Fruit fly (Drosophila melanogaster) whole organism, wandering third instar larva: ENCODE data around the gene Spn75F.

ENCODE experiments used
- Abd-B ChIP-seq: fragments of >200 bp; optimal IDR thresholded peaks from 2 replicates; lab custom pipeline; 2017; ENCODE audit warnings: missing biosample characterization, missing genetic modification characterization
- CG32264 ChIP-seq: fragments of 200-800 bp; sonication (Bioruptor generic); optimal IDR thresholded peaks from 2 replicates; lab custom pipeline; 2016; ENCODE audit warnings: missing biosample characterization, missing genetic modification characterization
- CG9705 ChIP-seq: fragments of 200-800 bp; sonication (Bioruptor generic); optimal IDR thresholded peaks from 2 replicates; lab custom pipeline; 2018; ENCODE audit warnings: missing biosample characterization, mild to moderate bottlenecking, missing genetic modification characterization
- CrebA ChIP-seq: fragments of 200-800 bp; sonication (Bioruptor generic); optimal IDR thresholded peaks from 2 replicates; lab custom pipeline; 2016; ENCODE audit warnings: missing biosample characterization, mild to moderate bottlenecking, missing genetic modification characterization, borderline replicate concordance
- Dfd ChIP-seq: fragments of >200 bp; optimal IDR thresholded peaks from 2 replicates; lab custom pipeline; 2017; ENCODE audit warnings: missing biosample characterization, missing genetic modification characterization
- Dif ChIP-seq: fragments of 200-275, 200-300 bp; sonication (Bioruptor generic); optimal IDR thresholded peaks from 2 replicates; lab custom pipeline; 2018; ENCODE audit warnings: missing biosample characterization, missing genetic modification characterization; ENCODE audit not compliant: partially characterized antibody
- GATAd ChIP-seq: sonication (Bioruptor generic); optimal IDR thresholded peaks from 2 replicates; lab custom pipeline; 2016; ENCODE audit warnings: missing biosample characterization, missing genetic modification characterization
- HLH106 ChIP-seq: fragments of 200-800 bp; optimal IDR thresholded peaks from 3 replicates; lab custom pipeline; 2019; ENCODE audit warnings: missing biosample characterization, mild to moderate bottlenecking, missing genetic modification characterization, moderate library complexity
- Hnf4 ChIP-seq: fragments of 200-800 bp; sonication (Bioruptor generic); optimal IDR thresholded peaks from 2 replicates; lab custom pipeline; 2016; ENCODE audit warnings: missing biosample characterization, mild to moderate bottlenecking, missing genetic modification characterization
- Hr78 ChIP-seq: fragments of >200 bp; optimal IDR thresholded peaks from 2 replicates; lab custom pipeline; 2017; ENCODE audit warnings: missing biosample characterization, missing genetic modification characterization
- Hr83 ChIP-seq: fragments of 200-300 bp; sonication (Bioruptor generic); optimal IDR thresholded peaks from 2 replicates; lab custom pipeline; 2016; ENCODE audit warnings: missing biosample characterization, mild to moderate bottlenecking, missing genetic modification characterization, moderate library complexity; ENCODE audit not compliant: poor library complexity, severe bottlenecking
- Jra ChIP-seq: sonication (Bioruptor generic); optimal IDR thresholded peaks from 2 replicates; lab custom pipeline; 2016; ENCODE audit warnings: missing biosample characterization, missing genetic modification characterization
- Mio ChIP-seq: sonication (Bioruptor generic); optimal IDR thresholded peaks from 2 replicates; lab custom pipeline; 2016; ENCODE audit warnings: missing biosample characterization, missing genetic modification characterization
- Myc ChIP-seq: fragments of >200 bp; optimal IDR thresholded peaks from 2 replicates; lab custom pipeline; 2017
- N ChIP-seq: fragments of >200 bp; optimal IDR thresholded peaks from 2 replicates; lab custom pipeline; 2018; ENCODE audit warnings: missing biosample characterization, missing external identifiers, missing genetic modification characterization
- OdsH ChIP-seq: fragments of 200-800 bp; sonication (Bioruptor generic); optimal IDR thresholded peaks from 2 replicates; lab custom pipeline; 2016; ENCODE audit warnings: missing biosample characterization, mild to moderate bottlenecking, missing genetic modification characterization
- Rel ChIP-seq, 2 experiments: fragments of 200-800 bp; sonication (Bioruptor generic) in 1 of 2; optimal IDR thresholded peaks; 2 replicates in 1 of 2; 3 replicates in 1 of 2; lab custom pipeline; 2016 to 2019; ENCODE audit warnings: mild to moderate bottlenecking in 2 of 2, missing biosample characterization in 2 of 2, missing genetic modification characterization in 2 of 2, moderate library complexity in 1 of 2
- Sp1 ChIP-seq: fragments of 200-800 bp; sonication (Bioruptor generic); optimal IDR thresholded peaks from 3 replicates; lab custom pipeline; 2019; ENCODE audit warnings: missing biosample characterization, mild to moderate bottlenecking, missing genetic modification characterization, moderate library complexity
- Vsx2 ChIP-seq: fragments of 200-300, 225-300 bp; sonication (Bioruptor generic); optimal IDR thresholded peaks from 2 replicates; lab custom pipeline; 2018; ENCODE audit warnings: missing biosample characterization, missing genetic modification characterization; ENCODE audit not compliant: partially characterized antibody
- br ChIP-seq: fragments of 200-800 bp; sonication (Bioruptor generic); optimal IDR thresholded peaks from 2 replicates; lab custom pipeline; 2016; ENCODE audit warnings: missing biosample characterization, missing genetic modification characterization
- brk ChIP-seq: fragments of 200-800 bp; sonication (Bioruptor generic); optimal IDR thresholded peaks from 2 replicates; lab custom pipeline; 2016; ENCODE audit warnings: missing biosample characterization, mild to moderate bottlenecking, missing genetic modification characterization
- dl ChIP-seq, 2 experiments: fragments of 175-275, 200-275 bp in 1 of 2; fragments of 200-275 bp in 1 of 2; sonication (Bioruptor generic); optimal IDR thresholded peaks; lab custom pipeline; 2018; ENCODE audit warnings: mild to moderate bottlenecking in 2 of 2, missing biosample characterization in 2 of 2, missing genetic modification characterization in 2 of 2, moderate library complexity in 2 of 2; ENCODE audit not compliant: partially characterized antibody in 2 of 2, insufficient read depth in 1 of 2
- dmrt93B ChIP-seq: fragments of 200-800 bp; sonication (Bioruptor generic); optimal IDR thresholded peaks from 2 replicates; lab custom pipeline; 2018; ENCODE audit warnings: missing biosample characterization, mild to moderate bottlenecking, missing genetic modification characterization
- dsf ChIP-seq: sonication (Bioruptor generic); optimal IDR thresholded peaks from 2 replicates; lab custom pipeline; 2016; ENCODE audit warnings: missing biosample characterization, missing genetic modification characterization, borderline replicate concordance
- ey ChIP-seq: fragments of 200-800 bp; sonication (Bioruptor generic); optimal IDR thresholded peaks from 2 replicates; lab custom pipeline; 2016; ENCODE audit warnings: missing biosample characterization, missing genetic modification characterization
- foxo ChIP-seq, 2 experiments: fragments of 200-800 bp; sonication (Bioruptor generic); optimal IDR thresholded peaks; 2 replicates in 1 of 2; 3 replicates in 1 of 2; lab custom pipeline; 2016 to 2017; ENCODE audit warnings: missing biosample characterization in 2 of 2, missing genetic modification characterization in 2 of 2
- h ChIP-seq: fragments of 200-800 bp; sonication (Bioruptor generic); optimal IDR thresholded peaks from 3 replicates; lab custom pipeline; 2016; ENCODE audit warnings: missing biosample characterization, mild to moderate bottlenecking, missing genetic modification characterization
- jim ChIP-seq: fragments of 175-275, 200-325 bp; sonication (Bioruptor generic); optimal IDR thresholded peaks from 2 replicates; lab custom pipeline; 2016; ENCODE audit warnings: missing biosample characterization, mild to moderate bottlenecking, missing genetic modification characterization
- lola ChIP-seq: fragments of >200 bp; optimal IDR thresholded peaks from 2 replicates; lab custom pipeline; 2017; ENCODE audit warnings: missing biosample characterization, missing genetic modification characterization
- pan ChIP-seq: fragments of >200 bp; optimal IDR thresholded peaks from 2 replicates; lab custom pipeline; 2017
- psq ChIP-seq: fragments of 200-800 bp; sonication (Bioruptor generic); optimal IDR thresholded peaks from 3 replicates; lab custom pipeline; 2017; ENCODE audit warnings: missing biosample characterization, mild to moderate bottlenecking, missing genetic modification characterization, moderate library complexity
- rgr ChIP-seq: fragments of 200-800 bp; sonication (Bioruptor generic); optimal IDR thresholded peaks from 3 replicates; lab custom pipeline; 2016; ENCODE audit warnings: missing biosample characterization, mild to moderate bottlenecking, missing genetic modification characterization
- sage ChIP-seq: fragments of 200-800 bp; sonication (Bioruptor generic); optimal IDR thresholded peaks from 2 replicates; lab custom pipeline; 2016; ENCODE audit warnings: missing biosample characterization, mild to moderate bottlenecking, missing genetic modification characterization
- sv ChIP-seq: fragments of 200-800 bp; sonication (Bioruptor generic); optimal IDR thresholded peaks from 3 replicates; lab custom pipeline; 2016; ENCODE audit warnings: missing biosample characterization, missing genetic modification characterization
- tai ChIP-seq: sonication (Bioruptor generic); optimal IDR thresholded peaks from 2 replicates; lab custom pipeline; 2016; ENCODE audit warnings: missing biosample characterization, missing genetic modification characterization
- usp ChIP-seq: fragments of >200 bp; optimal IDR thresholded peaks from 2 replicates; lab custom pipeline; 2017; ENCODE audit warnings: missing biosample characterization, missing genetic modification characterization
- woc ChIP-seq: sonication (Bioruptor generic); optimal IDR thresholded peaks from 2 replicates; lab custom pipeline; 2016; ENCODE audit warnings: missing biosample characterization, mild to moderate bottlenecking, missing genetic modification characterization

Gene Spn75F

dm6 chr3L:19083126-19083525, 46.3 kb downstream of the Spn75F start:
- no peak for TF ChIP-seq woc (GFP tag; lab: Kevin White, UChicago)
- TF ChIP-seq ey (GFP tag; lab: Kevin White, UChicago) = no peak
- TF ChIP-seq dsf (GFP tag; lab: Kevin White, UChicago) = no peak
- no peak for TF ChIP-seq h (GFP tag; lab: Kevin White, UChicago)

dm6 chr3L:19080926-19081700, 48.4 kb downstream of the Spn75F start:
- TF ChIP-seq Mio (GFP tag; lab: Kevin White, UChicago) = no peak
- TF ChIP-seq jim = no peak
- no peak for TF ChIP-seq dsf (GFP tag; lab: Kevin White, UChicago)
- TF ChIP-seq Dfd (GFP tag; lab: Kevin White, UChicago) = no peak
- TF ChIP-seq Dif (GFP tag; lab: Kevin White, UChicago) = peak; percentile 70
- TF ChIP-seq woc (GFP tag; lab: Kevin White, UChicago) = no peak
- no peak for TF ChIP-seq Jra (GFP tag; lab: Kevin White, UChicago)
- peak; percentile 16 to 56 for TF ChIP-seq dl (GFP tag; optimal IDR thresholded peaks at IDR 0.05; lab: Kevin White, UChicago; ENCODE audit: insufficient read depth in 1 of 2, partially characterized antibody in 2 of 2)
- no peak for TF ChIP-seq Rel (GFP tag; optimal IDR thresholded peaks at IDR 0.05; lab: Kevin White, UChicago)
- no peak for TF ChIP-seq Rel (tag; optimal IDR thresholded peaks at IDR 0.05; lab: Kevin White, UChicago)
- TF ChIP-seq psq (GFP tag; lab: Kevin White, UChicago) = peak; percentile 72
- TF ChIP-seq Hr78 (GFP tag; lab: Kevin White, UChicago) = no peak
- TF ChIP-seq rgr (GFP tag; lab: Kevin White, UChicago) = no peak
- TF ChIP-seq tai (GFP tag; lab: Kevin White, UChicago) = no peak
- TF ChIP-seq HLH106 (tag; lab: Kevin White, UChicago) = no peak
- no peak for TF ChIP-seq OdsH (GFP tag; lab: Kevin White, UChicago)
- no peak for TF ChIP-seq dmrt93B (GFP tag; lab: Kevin White, UChicago)
- no peak for TF ChIP-seq CG9705 (GFP tag; lab: Kevin White, UChicago)
- no peak for TF ChIP-seq CG32264 (GFP tag; lab: Kevin White, UChicago)
- no peak for TF ChIP-seq GATAd
- TF ChIP-seq br (GFP tag; lab: Kevin White, UChicago) = no peak
- no peak for TF ChIP-seq Myc (lab: Kevin White, UChicago)
- TF ChIP-seq Sp1 (GFP tag; lab: Kevin White, UChicago) = no peak
- no peak for TF ChIP-seq ey (GFP tag; lab: Kevin White, UChicago)

- no peak for TF ChIP-seq brk (GFP tag; lab: Kevin White, UChicago)
- TF ChIP-seq Abd-B (GFP tag; lab: Kevin White, UChicago) = no peak
- TF ChIP-seq dsf (GFP tag; lab: Kevin White, UChicago) = no peak
- peak; percentile 58 for TF ChIP-seq HLH106 (tag; lab: Kevin White, UChicago)
- peak; percentile 2 for TF ChIP-seq CG32264 (GFP tag; lab: Kevin White, UChicago)
- TF ChIP-seq Vsx2 = no peak
- TF ChIP-seq sage (GFP tag; lab: Kevin White, UChicago) = no peak
- TF ChIP-seq pan (lab: Kevin White, UChicago) = no peak
- no peak for TF ChIP-seq Dfd (GFP tag; lab: Kevin White, UChicago)
- peak; percentile 61 for TF ChIP-seq br (GFP tag; lab: Kevin White, UChicago)
- TF ChIP-seq foxo (GFP tag; optimal IDR thresholded peaks at IDR 0.05; lab: Kevin White, UChicago) = peak in 1 of 2 experiments; percentile 74
- TF ChIP-seq Mio (GFP tag; lab: Kevin White, UChicago) = no peak
- TF ChIP-seq Hr78 (GFP tag; lab: Kevin White, UChicago) = no peak
- TF ChIP-seq psq (GFP tag; lab: Kevin White, UChicago) = peak; percentile 73
- no peak for TF ChIP-seq Dif (GFP tag; lab: Kevin White, UChicago)
- TF ChIP-seq jim = no peak
- TF ChIP-seq Jra (GFP tag; lab: Kevin White, UChicago) = peak; percentile 16
- no peak for TF ChIP-seq dl (GFP tag; optimal IDR thresholded peaks at IDR 0.05; lab: Kevin White, UChicago; ENCODE audit: insufficient read depth in 1 of 2, partially characterized antibody in 2 of 2)
- TF ChIP-seq CrebA = no peak
- TF ChIP-seq sv (GFP tag; lab: Kevin White, UChicago) = no peak
- TF ChIP-seq lola (GFP tag; lab: Kevin White, UChicago) = no peak
- no peak for TF ChIP-seq Hnf4 (GFP tag; lab: Kevin White, UChicago)
- peak; percentile 73 for TF ChIP-seq ey (GFP tag; lab: Kevin White, UChicago)
- TF ChIP-seq usp (GFP tag; lab: Kevin White, UChicago) = no peak
- TF ChIP-seq CG9705 (GFP tag; lab: Kevin White, UChicago) = peak; percentile 19
- peak; percentile 48 for TF ChIP-seq h (GFP tag; lab: Kevin White, UChicago)
- TF ChIP-seq rgr (GFP tag; lab: Kevin White, UChicago) = peak; percentile 35
- TF ChIP-seq Myc (lab: Kevin White, UChicago) = no peak
- TF ChIP-seq GATAd = no peak
- TF ChIP-seq Hr83 (GFP tag; lab: Kevin White, UChicago) = no peak
- TF ChIP-seq OdsH (GFP tag; lab: Kevin White, UChicago) = peak; percentile 44
- no peak for TF ChIP-seq N (GFP tag; lab: Kevin White, UChicago)
- TF ChIP-seq Sp1 (GFP tag; lab: Kevin White, UChicago) = peak; percentile 69
- TF ChIP-seq tai (GFP tag; lab: Kevin White, UChicago) = peak; percentile 41
- no peak for TF ChIP-seq Rel (GFP tag; optimal IDR thresholded peaks at IDR 0.05; lab: Kevin White, UChicago)
- no peak for TF ChIP-seq Rel (tag; optimal IDR thresholded peaks at IDR 0.05; lab: Kevin White, UChicago)
These were observed 49.4 kb downstream of the Spn75F start for dm6 chr3L:19079798-19080691.
